Worm (Caenorhabditis elegans): Measurements from ENCODE around the gene srg-48.

The srg-48 gene

ce11 chrIV:7084632-7085160 is 12.5 kb downstream of the srg-48 start, which contains the start of gene rps-4:
rps-4 (minus strand) TSS chrIV:7084682.
- TF ChIP-seq C34B4.2 (tag; optimal IDR thresholded peaks at IDR 0.05) (no peak), ceh-82 (tag; optimal IDR thresholded peaks at IDR 0.05) (peak; percentile 74 to 95 (median 74)), ztf-11 (tag; optimal IDR thresholded peaks at IDR 0.05) (peak in 1 of 2 experiments; percentile 74), C04F5.9 (tag; optimal IDR thresholded peaks at IDR 0.05) (peak; percentile 62), unc-62 (GFP tag; optimal IDR thresholded peaks at IDR 0.05) (no peak), efl-3 (GFP tag; optimal IDR thresholded peaks at IDR 0.05) (no peak), fkh-4 (tag; optimal IDR thresholded peaks at IDR 0.05; ENCODE audit: borderline replicate concordance) (peak; percentile 26), elt-2 (tag; optimal IDR thresholded peaks at IDR 0.05) (peak; percentile 75), ama-1 (optimal IDR thresholded peaks at IDR 0.05) (peak; percentile 19), isw-1 (GFP tag; IDR thresholded peaks at IDR 0.05) (peak; percentile 90), efl-1 (optimal IDR thresholded peaks at IDR 0.05) (peak; percentile 88 to 91), efl-1 (GFP tag; optimal IDR thresholded peaks at IDR 0.05 in 1 of 2) (peak; percentile 83 to 97), lin-15B (tag; optimal IDR thresholded peaks at IDR 0.05) (peak; percentile 98), Y116A8C.19 (tag; optimal IDR thresholded peaks at IDR 0.05; ENCODE audit: borderline replicate concordance) (no peak), C16A3.4 (tag; optimal IDR thresholded peaks at IDR 0.05) (peak; percentile 95), ceh-88 (GFP tag; IDR thresholded peaks at IDR 0.05) (peak; percentile 77), vab-15 (tag; optimal IDR thresholded peaks at IDR 0.05) (no peak), lin-39 (tag; optimal IDR thresholded peaks at IDR 0.05) (peak; percentile 59), nhr-11 (tag; optimal IDR thresholded peaks at IDR 0.05) (peak; percentile 65), nhr-20 (tag; optimal IDR thresholded peaks at IDR 0.05) (peak; percentile 93), lir-3 (tag; optimal IDR thresholded peaks at IDR 0.05; ENCODE audit: poor library complexity) (peak; percentile 74), sox-4 (tag; optimal IDR thresholded peaks at IDR 0.05) (peak; percentile 70), nhr-90 (tag; optimal IDR thresholded peaks at IDR 0.05; ENCODE audit: poor library complexity) (peak; percentile 89), rnt-1 (tag; optimal IDR thresholded peaks at IDR 0.05) (peak; percentile 94), lsy-2 (tag; optimal IDR thresholded peaks at IDR 0.05) (peak; percentile 91 to 95), zip-4 (GFP tag; optimal IDR thresholded peaks at IDR 0.05) (peak; percentile 45), nhr-77 (tag; optimal IDR thresholded peaks at IDR 0.05) (peak; percentile 86), nhr-84 (tag; optimal IDR thresholded peaks at IDR 0.05) (no peak), elt-3 (tag; optimal IDR thresholded peaks at IDR 0.05) (peak in 3 of 6 experiments; percentile 24 to 95 (median 72)), fos-1 (tag; optimal IDR thresholded peaks at IDR 0.05) (peak; percentile 61), aha-1 (tag; optimal IDR thresholded peaks at IDR 0.05) (no peak), skn-1 (tag; optimal IDR thresholded peaks at IDR 0.05) (peak; percentile 92), blmp-1 (tag; optimal IDR thresholded peaks at IDR 0.05) (peak; percentile 69), hlh-17 (GFP tag; optimal IDR thresholded peaks at IDR 0.05; ENCODE audit: borderline replicate concordance) (no peak), pax-3 (tag; optimal IDR thresholded peaks at IDR 0.05) (peak; percentile 68), sup-37 (GFP tag; optimal IDR thresholded peaks at IDR 0.05) (peak; percentile 72), ceh-90 (tag; optimal IDR thresholded peaks at IDR 0.05) (peak; percentile 58), zag-1 (tag; optimal IDR thresholded peaks at IDR 0.05) (no peak), snpc-4 (tag; optimal IDR thresholded peaks at IDR 0.05) (peak; percentile 81), nhr-28 (tag; optimal IDR thresholded peaks at IDR 0.05) (no peak), tbx-2 (tag; optimal IDR thresholded peaks at IDR 0.05) (peak; percentile 92), pag-3 (tag; optimal IDR thresholded peaks at IDR 0.05; ENCODE audit: borderline replicate concordance, insufficient read depth) (no peak), mef-2 (tag; optimal IDR thresholded peaks at IDR 0.05) (peak; percentile 51), ceh-8 (GFP tag; optimal IDR thresholded peaks at IDR 0.05) (peak; percentile 74), lin-35 (GFP tag; optimal IDR thresholded peaks at IDR 0.05) (peak; percentile 91 to 93), nhr-76 (tag; optimal IDR thresholded peaks at IDR 0.05) (no peak), nhr-12 (tag; optimal IDR thresholded peaks at IDR 0.05) (no peak), nhr-85 (tag) (peak; percentile 90), mdl-1 (tag; optimal IDR thresholded peaks at IDR 0.05) (peak in 1 of 2 experiments; percentile 73), egl-13 (tag; optimal IDR thresholded peaks at IDR 0.05) (peak; percentile 82), unc-30 (tag; optimal IDR thresholded peaks at IDR 0.05) (no peak), ces-1 (GFP tag; optimal IDR thresholded peaks at IDR 0.05) (no peak)
